Fruit fly (Drosophila melanogaster): ENCODE results near the gene CG14273.

DNA sequence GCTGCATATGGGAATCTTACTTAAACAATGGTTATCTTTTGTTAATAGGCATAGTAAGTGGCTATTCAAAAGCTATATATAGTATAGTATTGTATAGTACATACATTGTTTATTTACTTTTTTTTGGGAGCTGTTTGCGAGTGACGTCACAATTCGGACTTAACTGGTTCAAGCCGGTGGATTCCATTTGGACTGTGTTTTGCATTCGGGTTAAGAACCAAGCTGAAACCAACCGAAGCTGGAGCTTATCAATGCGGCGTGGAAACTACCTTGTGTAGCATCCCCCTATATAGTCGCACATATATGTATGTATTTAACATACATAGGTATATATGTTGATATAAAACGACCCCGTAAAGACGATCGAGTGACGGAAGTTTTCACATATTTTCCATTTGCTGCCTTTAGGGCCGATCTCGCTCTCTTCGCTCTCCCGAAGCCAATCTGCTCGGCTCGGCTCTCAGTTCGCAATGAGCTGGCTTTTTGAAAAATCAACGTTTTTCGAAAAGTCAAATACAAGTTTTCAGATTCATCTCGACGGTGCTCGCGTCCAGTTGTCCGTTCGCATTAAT, 13.9 kb upstream of the CG14273 start:
- TF ChIP-seq CG8478 (optimal IDR thresholded peaks at IDR 0.05) = no peak
- no peak for TF ChIP-seq CTCF (optimal IDR thresholded peaks at IDR 0.05)

Data from S2 (cell line).